Worm (Caenorhabditis elegans): Measurements from ENCODE around the gene grl-5.

grl-5 gene

ce11 chrV:4398127-4398526, 16.3 kb downstream of the grl-5 start:
- no peak for TF ChIP-seq hlh-12 (tag; optimal IDR thresholded peaks at IDR 0.05)
- no peak for TF ChIP-seq dpl-1 (GFP tag; optimal IDR thresholded peaks at IDR 0.05)
- no peak for TF ChIP-seq unc-62 (GFP tag; optimal IDR thresholded peaks at IDR 0.05)
- no peak for TF ChIP-seq bed-1 (GFP tag; IDR thresholded peaks at IDR 0.05)
- TF ChIP-seq ZK185.1 (tag; optimal IDR thresholded peaks at IDR 0.05; ENCODE audit: poor library complexity, severe bottlenecking) = no peak
- no peak for TF ChIP-seq Y95B8A.8 (GFP tag; IDR thresholded peaks at IDR 0.05)
- no peak for TF ChIP-seq zim-3 (tag; optimal IDR thresholded peaks at IDR 0.05)
- TF ChIP-seq somi-1 (GFP tag; optimal IDR thresholded peaks at IDR 0.05) = no peak
- TF ChIP-seq chd-7 (tag; optimal IDR thresholded peaks at IDR 0.05) = no peak
- no peak for TF ChIP-seq gei-17 (GFP tag; optimal IDR thresholded peaks at IDR 0.05)
- TF ChIP-seq lsl-1 (GFP tag; optimal IDR thresholded peaks at IDR 0.05) = no peak
- TF ChIP-seq ceh-40 (GFP tag; IDR thresholded peaks at IDR 0.05) = no peak

ce11 chrV:4396257-4396656, 18.2 kb downstream of the grl-5 start, which contains the start of gene F13A2.3:
Gene F13A2.3 (minus strand): TSS chrV:4396357.
- TF ChIP-seq unc-130 (GFP tag; optimal IDR thresholded peaks at IDR 0.05) (no peak), F49E8.2 (tag; optimal IDR thresholded peaks at IDR 0.05; ENCODE audit: insufficient read depth) (no peak), attf-5 (GFP tag; optimal IDR thresholded peaks at IDR 0.05) (no peak)

- no peak for TF ChIP-seq atf-7 (tag; optimal IDR thresholded peaks at IDR 0.05)
- no peak for TF ChIP-seq ceh-27 (GFP tag; optimal IDR thresholded peaks at IDR 0.05)
- no peak for TF ChIP-seq zim-3 (tag; optimal IDR thresholded peaks at IDR 0.05)
- no peak for TF ChIP-seq attf-3 (GFP tag; conservative IDR thresholded peaks at IDR 0.05)
- TF ChIP-seq lsl-1 (GFP tag; optimal IDR thresholded peaks at IDR 0.05) = no peak
- TF ChIP-seq T07F8.4 (tag; optimal IDR thresholded peaks at IDR 0.05) = no peak
- TF ChIP-seq bed-2 (GFP tag; IDR thresholded peaks at IDR 0.05) = no peak
- no peak for TF ChIP-seq hmg-1.2 (GFP tag; IDR thresholded peaks at IDR 0.05)
- TF ChIP-seq ama-1 (optimal IDR thresholded peaks at IDR 0.05) = no peak
- TF ChIP-seq ama-1 (GFP tag; optimal IDR thresholded peaks at IDR 0.05) = no peak
- no peak for TF ChIP-seq madf-10 (tag; optimal IDR thresholded peaks at IDR 0.05)
- TF ChIP-seq lin-54 (GFP tag; optimal IDR thresholded peaks at IDR 0.05) = no peak
- TF ChIP-seq egrh-3 (GFP tag; IDR thresholded peaks at IDR 0.05) = no peak
- no peak for TF ChIP-seq pha-4 (tag; optimal IDR thresholded peaks at IDR 0.05)
- TF ChIP-seq sdz-38 (tag; optimal IDR thresholded peaks at IDR 0.05) = no peak
- no peak for TF ChIP-seq ztf-28 (GFP tag; IDR thresholded peaks at IDR 0.05)
Measured at ce11 chrV:4387916-4388315, 26.5 kb downstream of the grl-5 start.

ce11 chrV:4387402-4387801, 27.1 kb downstream of the grl-5 start, which contains the start of gene F13A2.9:
Gene F13A2.9 (minus strand): TSS chrV:4387502.
- no peak for TF ChIP-seq rec-8 (tag; optimal IDR thresholded peaks at IDR 0.05)
- no peak for TF ChIP-seq ekl-4 (GFP tag; IDR thresholded peaks at IDR 0.05)

ce11 chrV:4386173-4386572, 28.3 kb downstream of the grl-5 start, which contains the start of gene F13A2.10:
Gene F13A2.10 (minus strand): TSS chrV:4386273.
- TF ChIP-seq C17E4.6 (GFP tag; IDR thresholded peaks at IDR 0.05) (no peak), B0019.2 (GFP tag; conservative IDR thresholded peaks at IDR 0.05) (no peak), snpc-1.1 (tag; optimal IDR thresholded peaks at IDR 0.05; ENCODE audit: insufficient read depth) (no peak), mcd-1 (GFP tag; IDR thresholded peaks at IDR 0.05) (no peak), F39B2.1 (GFP tag; IDR thresholded peaks at IDR 0.05) (no peak), pbrm-1 (GFP tag; IDR thresholded peaks at IDR 0.05) (no peak), F57C9.4 (tag; optimal IDR thresholded peaks at IDR 0.05) (no peak), hlh-26 (GFP tag; conservative IDR thresholded peaks at IDR 0.05) (no peak), somi-1 (GFP tag; optimal IDR thresholded peaks at IDR 0.05) (no peak), C06A6.2 (GFP tag; conservative IDR thresholded peaks at IDR 0.05) (no peak), F49E8.2 (tag; optimal IDR thresholded peaks at IDR 0.05; ENCODE audit: insufficient read depth) (no peak), rec-8 (tag; optimal IDR thresholded peaks at IDR 0.05) (no peak), ztf-26 (tag; optimal IDR thresholded peaks at IDR 0.05) (no peak), unc-62 (GFP tag; optimal IDR thresholded peaks at IDR 0.05) (no peak), rpc-1 (optimal IDR thresholded peaks at IDR 0.05) (no peak), rpc-1 (tag; optimal IDR thresholded peaks at IDR 0.05) (no peak), tlf-1 (GFP tag; optimal IDR thresholded peaks at IDR 0.05) (no peak), fkh-3 (tag; optimal IDR thresholded peaks at IDR 0.05) (no peak)

Data from whole organism, young adult.